4 fruit fly cellular contexts compared by ENCODE assay signal in the genomic region with DNA sequence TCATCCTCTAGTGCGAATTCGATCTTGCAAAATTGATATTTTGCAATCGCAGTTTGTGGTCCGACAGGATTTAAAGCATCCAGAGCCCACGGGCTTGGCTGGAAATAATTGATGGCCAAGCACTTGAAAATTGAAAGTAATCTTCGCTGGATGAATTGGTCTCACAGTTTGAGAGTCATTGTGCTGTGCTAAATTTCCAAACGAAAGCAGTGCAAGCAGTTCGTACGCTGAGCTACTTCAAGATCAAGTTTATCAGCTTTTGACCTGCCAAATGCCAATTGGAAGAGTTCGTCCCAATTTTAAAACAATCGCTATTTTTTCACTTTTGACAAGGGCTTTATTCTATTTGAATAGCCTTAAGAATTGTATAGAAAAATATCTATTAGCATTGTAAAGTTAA.
TF ChIP-seq lines count a peak whose summit lies in the region.

No protein-coding gene starts in this region.

- peak; percentile 53 for TF ChIP-seq CTCF in whole organism, embryonic (GFP tag; optimal IDR thresholded peaks at IDR 0.05; lab: Kevin White, UChicago)

TF ChIP-seq in whole organism, embryonic, 481 proteins besides CTCF, POLR2A, EP300 and RAD21 (continues in another document):
- 0 out of 2 replicates have a peak, but pooled peaks have one; percentile 34 for TF ChIP-seq CG42726 (GFP tag; IDR thresholded peaks at IDR 0.05; lab: Robert Waterston, UW; ENCODE audit: partially characterized antibody)
- peak; percentile 90 for TF ChIP-seq CG2199 (GFP tag; IDR thresholded peaks at IDR 0.05; lab: Robert Waterston, UW)
- peak; percentile 3 for TF ChIP-seq HmgD (GFP tag; optimal IDR thresholded peaks at IDR 0.05; lab: Kevin White, UChicago)
- no peak for TF ChIP-seq btn (GFP tag; optimal IDR thresholded peaks at IDR 0.05; lab: Kevin White, UChicago)
- peak; percentile 32 for TF ChIP-seq CG15601 (tag; optimal IDR thresholded peaks at IDR 0.05; lab: Kevin White, UChicago)
- TF ChIP-seq slou (GFP tag; optimal IDR thresholded peaks at IDR 0.05; lab: Kevin White, UChicago) = no peak
- no peak for TF ChIP-seq CG8290 (GFP tag; optimal IDR thresholded peaks at IDR 0.05; lab: Kevin White, UChicago)
- peak in 1 of 2 experiments; percentile 47 for TF ChIP-seq CG8290 (tag; optimal IDR thresholded peaks at IDR 0.05; lab: Kevin White, UChicago)
- TF ChIP-seq Eip74EF (GFP tag; optimal IDR thresholded peaks at IDR 0.05; lab: Kevin White, UChicago) = peak in 1 of 2 experiments; percentile 46
- 0 out of 2 replicates have a peak, but pooled peaks have one; percentile 22 for TF ChIP-seq bbx (GFP tag; IDR thresholded peaks at IDR 0.05; lab: Robert Waterston, UW; ENCODE audit: partially characterized antibody)
- no peak for TF ChIP-seq Dp (GFP tag; optimal IDR thresholded peaks at IDR 0.05; lab: Kevin White, UChicago)
- TF ChIP-seq CG16813 (GFP tag; IDR thresholded peaks at IDR 0.05; lab: Robert Waterston, UW; ENCODE audit: partially characterized antibody) = 0 out of 3 replicates have a peak, but pooled peaks have one; percentile 29
- peak; percentile 31 for TF ChIP-seq gsb-n (tag; optimal IDR thresholded peaks at IDR 0.05; lab: Kevin White, UChicago)
- TF ChIP-seq CG11085 (GFP tag; IDR thresholded peaks at IDR 0.05; lab: Robert Waterston, UW) = no peak
- TF ChIP-seq CG16815 (GFP tag; optimal IDR thresholded peaks at IDR 0.05; lab: Kevin White, UChicago) = no peak
- peak; percentile 12 for TF ChIP-seq pita (GFP tag; optimal IDR thresholded peaks at IDR 0.05; lab: Kevin White, UChicago)
- TF ChIP-seq rib (GFP tag; IDR thresholded peaks at IDR 0.05; lab: Robert Waterston, UW) = no peak
- peak; percentile 81 for TF ChIP-seq Elba2 (GFP tag; optimal IDR thresholded peaks at IDR 0.05; lab: Kevin White, UChicago)
- peak in 1 of 2 experiments; percentile 17 for TF ChIP-seq Hr78 (GFP tag; optimal IDR thresholded peaks at IDR 0.05; lab: Kevin White, UChicago)

TF ChIP-seq in whole organism, prepupa, 60 proteins besides CTCF, POLR2A, EP300 and RAD21:
- TF ChIP-seq svp (GFP tag; lab: Kevin White, UChicago) (peak; percentile 38), fd59A (GFP tag; optimal IDR thresholded peaks at IDR 0.05; lab: Kevin White, UChicago) (no peak)

TF ChIP-seq in whole organism, pupa, 21 proteins besides CTCF, POLR2A, EP300 and RAD21:
- TF ChIP-seq CG10348 (GFP tag; IDR thresholded peaks at IDR 0.05; lab: Robert Waterston, UW) (no peak), CG4496 (GFP tag; IDR thresholded peaks at IDR 0.05; lab: Robert Waterston, UW) (peak; percentile 17; the same call in 1 of the 3 replicates)

TF ChIP-seq in whole organism, wandering third instar larva, 38 proteins besides CTCF, POLR2A, EP300 and RAD21:
- TF ChIP-seq Myc (optimal IDR thresholded peaks at IDR 0.05; lab: Kevin White, UChicago) (peak; percentile 34), psq (GFP tag; optimal IDR thresholded peaks at IDR 0.05; lab: Kevin White, UChicago) (no peak)
